Fruit fly (Drosophila melanogaster) whole organism, embryonic: Measurements from ENCODE around the gene Duba.

Source experiments
- BEAF-32 ChIP-seq: fragments of 200-800 bp; sonication (Bioruptor generic); optimal IDR thresholded peaks from 3 replicates; lab custom pipeline; 2017; ENCODE audit warnings: missing biosample characterization, missing genetic modification characterization, mild to moderate bottlenecking, moderate library complexity, missing genetic modification reagents
- Bgb ChIP-seq: fragments of 200-800 bp; sonication (Bioruptor generic); IDR thresholded peaks from 2 replicates; pipeline ENCODE4 v1.3.6; 2022; ENCODE audit warnings: missing biosample characterization, missing genetic modification characterization; ENCODE audit not compliant: partially characterized antibody
- CG10959 ChIP-seq: fragments of 200-800 bp; sonication (Bioruptor generic); IDR thresholded peaks from 2 replicates; pipeline ENCODE4 v1.3.6; 2022; ENCODE audit warnings: missing biosample characterization, missing genetic modification characterization
- CG12236 ChIP-seq: fragments of 200-800 bp; sonication (Bioruptor generic); optimal IDR thresholded peaks from 2 replicates; lab custom pipeline; 2016; ENCODE audit warnings: missing biosample characterization, missing genetic modification characterization
- CG13424 ChIP-seq: fragments of 200-800 bp; sonication (Bioruptor generic); optimal IDR thresholded peaks from 2 replicates; lab custom pipeline; 2019; ENCODE audit warnings: missing biosample characterization, mild to moderate bottlenecking, missing genetic modification characterization, moderate library complexity
- CG16779 ChIP-seq: fragments of 200-800 bp; sonication (Bioruptor generic); IDR thresholded peaks from 2 replicates; pipeline ENCODE4 v1.3.6; 2022; ENCODE audit warnings: missing biosample characterization, missing genetic modification characterization
- CG16813 ChIP-seq: fragments of 200-800 bp; sonication (Bioruptor generic); IDR thresholded peaks from 3 replicates; pipeline ENCODE4 v1.3.6; 2022; ENCODE audit warnings: missing biosample characterization, missing genetic modification characterization; ENCODE audit not compliant: partially characterized antibody
- CG16815 ChIP-seq: fragments of 200-800 bp; sonication (Bioruptor generic); optimal IDR thresholded peaks from 3 replicates; lab custom pipeline; 2017; ENCODE audit warnings: missing biosample characterization, mild to moderate bottlenecking, missing genetic modification characterization
- CG18599 ChIP-seq: fragments of 200-800 bp; sonication (Bioruptor generic); optimal IDR thresholded peaks from 3 replicates; lab custom pipeline; 2017; ENCODE audit warnings: missing biosample characterization, missing genetic modification characterization, mild to moderate bottlenecking, moderate library complexity, missing genetic modification reagents
- CG2116 ChIP-seq: fragments of 200-800 bp; sonication (Bioruptor generic); optimal IDR thresholded peaks from 3 replicates; lab custom pipeline; 2018; ENCODE audit warnings: missing biosample characterization, mild to moderate bottlenecking, missing genetic modification characterization
- CG2202 ChIP-seq: fragments of 200-800 bp; sonication (Bioruptor generic); optimal IDR thresholded peaks from 2 replicates; lab custom pipeline; 2018; ENCODE audit warnings: missing biosample characterization, mild to moderate bottlenecking, missing genetic modification characterization
- CG2678 ChIP-seq: fragments of 200-800 bp; sonication (Bioruptor generic); optimal IDR thresholded peaks from 3 replicates; lab custom pipeline; 2019; ENCODE audit warnings: missing biosample characterization, mild to moderate bottlenecking, missing genetic modification characterization, moderate library complexity
- CG30020 ChIP-seq: fragments of 200-800 bp; optimal IDR thresholded peaks from 2 replicates; lab custom pipeline; 2019; ENCODE audit warnings: missing biosample characterization, mild to moderate bottlenecking, missing genetic modification characterization, moderate library complexity
- CG31441 ChIP-seq: fragments of 200-800 bp; sonication (Bioruptor generic); IDR thresholded peaks from 2 replicates; pipeline ENCODE4 v1.3.6; 2022; ENCODE audit warnings: missing biosample characterization, missing genetic modification characterization
- CG3847 ChIP-seq: fragments of 200-800 bp; sonication (Bioruptor generic); IDR thresholded peaks from 2 replicates; pipeline ENCODE4 v1.3.6; 2022; ENCODE audit warnings: missing biosample characterization, missing genetic modification characterization
- CG6272 ChIP-seq: fragments of 200-800 bp; sonication (Bioruptor generic); IDR thresholded peaks from 2 replicates; pipeline ENCODE4 v1.3.6; 2022; ENCODE audit warnings: missing biosample characterization, missing genetic modification characterization
- CG7745 ChIP-seq: fragments of 200-800 bp; sonication (Bioruptor generic); optimal IDR thresholded peaks from 2 replicates; lab custom pipeline; 2018; ENCODE audit warnings: missing biosample characterization, mild to moderate bottlenecking, missing genetic modification characterization, moderate library complexity
- CG8765 ChIP-seq: fragments of 200-800 bp; sonication (Bioruptor generic); IDR thresholded peaks from 2 replicates; pipeline ENCODE4 v1.3.6; 2022; ENCODE audit warnings: missing biosample characterization, missing genetic modification characterization
- CG9727 ChIP-seq: fragments of 200-800 bp; sonication (Bioruptor generic); optimal IDR thresholded peaks from 3 replicates; lab custom pipeline; 2017; ENCODE audit warnings: missing biosample characterization, mild to moderate bottlenecking, missing genetic modification characterization
- CG9817 ChIP-seq: fragments of 200-800 bp; sonication (Bioruptor generic); optimal IDR thresholded peaks from 2 replicates; lab custom pipeline; 2018; ENCODE audit warnings: missing biosample characterization, mild to moderate bottlenecking, missing genetic modification characterization, moderate library complexity
- Chrac-16 ChIP-seq: fragments of 200-800 bp; sonication (Bioruptor generic); optimal IDR thresholded peaks from 3 replicates; lab custom pipeline; 2016; ENCODE audit warnings: missing biosample characterization, missing genetic modification characterization
- HLH3B ChIP-seq: fragments of 200-800 bp; sonication (Bioruptor generic); IDR thresholded peaks from 2 replicates; pipeline ENCODE4 v1.3.6; 2022; ENCODE audit warnings: missing biosample characterization, missing genetic modification characterization
- HLHmδ ChIP-seq: fragments of 200-800 bp; sonication (Bioruptor generic); optimal IDR thresholded peaks from 2 replicates; lab custom pipeline; 2018; ENCODE audit warnings: missing biosample characterization, mild to moderate bottlenecking, missing genetic modification characterization, moderate library complexity
- Hand ChIP-seq: fragments of 200-800 bp; sonication (Bioruptor generic); optimal IDR thresholded peaks from 2 replicates; lab custom pipeline; 2017; ENCODE audit warnings: mild to moderate bottlenecking, missing biosample characterization, missing genetic modification reagents, missing genetic modification characterization
- Hmx ChIP-seq: fragments of 200-800 bp; sonication (Bioruptor generic); optimal IDR thresholded peaks from 2 replicates; lab custom pipeline; 2016; ENCODE audit warnings: missing biosample characterization, missing genetic modification characterization
- Hr51 ChIP-seq, 2 experiments: fragments of 200-800 bp; sonication (Bioruptor generic); optimal IDR thresholded peaks; 2 replicates in 1 of 2; 3 replicates in 1 of 2; lab custom pipeline; 2016 to 2018; ENCODE audit warnings: missing biosample characterization in 2 of 2, missing genetic modification characterization in 2 of 2, mild to moderate bottlenecking in 1 of 2, moderate library complexity in 1 of 2
- Hr78 ChIP-seq, 2 experiments: fragments of 200-800 bp in 1 of 2; fragments of >200 bp in 1 of 2; sonication (Bioruptor generic) in 1 of 2; optimal IDR thresholded peaks; 2 replicates each; lab custom pipeline; 2017 to 2019; ENCODE audit warnings: missing biosample characterization in 2 of 2, missing genetic modification characterization in 2 of 2, mild to moderate bottlenecking in 1 of 2, moderate library complexity in 1 of 2
- Ptx1 ChIP-seq: fragments of 200-800 bp; sonication (Bioruptor generic); IDR thresholded peaks from 2 replicates; pipeline ENCODE4 v1.3.6; 2022; ENCODE audit warnings: missing biosample characterization, missing genetic modification characterization
- Spps ChIP-seq: fragments of 200-800 bp; sonication (Bioruptor generic); optimal IDR thresholded peaks from 2 replicates; lab custom pipeline; 2018; ENCODE audit warnings: missing biosample characterization, mild to moderate bottlenecking, missing genetic modification characterization
- Xrp1 ChIP-seq: fragments of 200-800 bp; sonication (Bioruptor generic); IDR thresholded peaks from 2 replicates; pipeline ENCODE4 v1.3.6; 2022; ENCODE audit warnings: missing biosample characterization, missing genetic modification characterization
- abd-A ChIP-seq: fragments of 200-800 bp; sonication (Bioruptor generic); optimal IDR thresholded peaks from 3 replicates; lab custom pipeline; 2019; ENCODE audit warnings: missing biosample characterization, mild to moderate bottlenecking, missing genetic modification characterization, moderate library complexity
- aop ChIP-seq: fragments of 200-800 bp; sonication (Bioruptor generic); IDR thresholded peaks from 2 replicates; pipeline ENCODE4 v1.3.6; 2022; ENCODE audit warnings: missing biosample characterization, missing genetic modification characterization
- chinmo ChIP-seq: fragments of 200-800 bp; sonication (Bioruptor generic); IDR thresholded peaks from 4 replicates; pipeline ENCODE4 v1.3.6; 2022; ENCODE audit warnings: missing biosample characterization, missing genetic modification characterization; ENCODE audit not compliant: partially characterized antibody
- ci ChIP-seq: fragments of 200-800 bp; sonication (Bioruptor generic); IDR thresholded peaks from 3 replicates; pipeline ENCODE4 v1.3.6; 2022; ENCODE audit warnings: missing biosample characterization, missing genetic modification characterization
- da ChIP-seq: fragments of 200-800 bp; sonication (Bioruptor generic); optimal IDR thresholded peaks from 2 replicates; lab custom pipeline; 2016; ENCODE audit warnings: missing biosample characterization, missing genetic modification characterization
- fu2 ChIP-seq: fragments of 200-800 bp; sonication (Bioruptor generic); optimal IDR thresholded peaks from 2 replicates; lab custom pipeline; 2016; ENCODE audit warnings: missing biosample characterization, missing genetic modification characterization
- gem ChIP-seq: fragments of 200-800 bp; sonication (Bioruptor generic); optimal IDR thresholded peaks from 2 replicates; lab custom pipeline; 2019; ENCODE audit warnings: missing biosample characterization, mild to moderate bottlenecking, missing genetic modification characterization, moderate library complexity
- gsb ChIP-seq: fragments of 200-800 bp; sonication (Bioruptor generic); IDR thresholded peaks from 2 replicates; pipeline ENCODE4 v1.3.6; 2022; ENCODE audit warnings: missing biosample characterization, missing genetic modification characterization
- mam ChIP-seq: fragments of 200-800 bp; sonication (Bioruptor generic); optimal IDR thresholded peaks from 3 replicates; lab custom pipeline; 2016; ENCODE audit warnings: missing biosample characterization, missing genetic modification characterization
- nau ChIP-seq: fragments of 200-800 bp; sonication (Bioruptor generic); optimal IDR thresholded peaks from 3 replicates; lab custom pipeline; 2017; ENCODE audit warnings: missing biosample characterization, mild to moderate bottlenecking, missing genetic modification characterization, missing genetic modification reagents
- nerfin-1 ChIP-seq: fragments of 200-800 bp; sonication (Bioruptor generic); optimal IDR thresholded peaks from 3 replicates; lab custom pipeline; 2019; ENCODE audit warnings: missing biosample characterization, mild to moderate bottlenecking, missing genetic modification characterization, moderate library complexity
- pan ChIP-seq, 4 experiments: fragments of >200 bp in 3 of 4; fragments of 200-800 bp in 1 of 4; sonication (Bioruptor generic) in 1 of 4; optimal IDR thresholded peaks in 3 of 4; IDR thresholded peaks in 1 of 4; 2 replicates each; pipeline versions ENCODE4 v1.3.6 to Lab custom; 2017 to 2022; ENCODE audit warnings: missing biosample characterization in 2 of 4, missing genetic modification characterization in 2 of 4, mixed read lengths in 1 of 4
- pita ChIP-seq: fragments of 200-800 bp; sonication (Bioruptor generic); optimal IDR thresholded peaks from 2 replicates; lab custom pipeline; 2017; ENCODE audit warnings: missing biosample characterization, mild to moderate bottlenecking, missing genetic modification characterization
- salm ChIP-seq: fragments of 200-800 bp; sonication (Bioruptor generic); optimal IDR thresholded peaks from 2 replicates; lab custom pipeline; 2018; ENCODE audit warnings: missing biosample characterization, mild to moderate bottlenecking, missing genetic modification characterization
- sqz ChIP-seq: fragments of 200-800 bp; sonication (Bioruptor generic); optimal IDR thresholded peaks from 3 replicates; lab custom pipeline; 2018; ENCODE audit warnings: missing biosample characterization, mild to moderate bottlenecking, missing genetic modification characterization
- sr ChIP-seq: fragments of 200-800 bp; sonication (Bioruptor generic); IDR thresholded peaks from 3 replicates; pipeline ENCODE4 v1.3.6; 2022; ENCODE audit warnings: missing biosample characterization, missing genetic modification characterization
- tap ChIP-seq: fragments of 200-800 bp; optimal IDR thresholded peaks from 3 replicates; lab custom pipeline; 2019; ENCODE audit warnings: missing biosample characterization, mild to moderate bottlenecking, missing genetic modification characterization, moderate library complexity

Duba gene

dm6 chr3L:11555662-11556460 lies 53.4 kb downstream of the Duba start (continued):
- TF ChIP-seq Chrac-16 (GFP tag; lab: Kevin White, UChicago) (peak; percentile 39), CG16815 (peak; percentile 56), pan (optimal IDR thresholded peaks at IDR 0.05; lab: Kevin White, UChicago) (no peak), pan (GFP tag; optimal IDR thresholded peaks at IDR 0.05 in 1 of 2, IDR thresholded peaks at IDR 0.05 in 1 of 2) (peak in 1 of 2 experiments; percentile 58), nau (GFP tag; lab: Kevin White, UChicago) (peak; percentile 4), sr (GFP tag; lab: Robert Waterston, UW) (no peak), CG2678 (tag; lab: Kevin White, UChicago) (peak; percentile 91), Hand (peak; percentile 46), CG2116 (GFP tag; lab: Kevin White, UChicago) (peak; percentile 35), da (GFP tag; lab: Kevin White, UChicago) (peak; percentile 31), sqz (GFP tag; lab: Kevin White, UChicago) (peak; percentile 9), CG6272 (no peak), CG3847 (GFP tag; lab: Robert Waterston, UW) (peak; percentile 59; the same call in 1 of the 2 replicates), gsb (GFP tag; lab: Robert Waterston, UW) (0 out of 2 replicates have a peak, but pooled peaks have one; percentile 9), tap (tag; lab: Kevin White, UChicago) (peak; percentile 60), Bgb (GFP tag; lab: Robert Waterston, UW) (peak; percentile 51; the same call in 1 of the 2 replicates), CG10959 (GFP tag; lab: Robert Waterston, UW) (no peak), abd-A (peak; percentile 91), CG16779 (GFP tag; lab: Robert Waterston, UW) (no peak), chinmo (peak; percentile 96), CG30020 (peak; percentile 35), Ptx1 (GFP tag; lab: Robert Waterston, UW) (peak; percentile 83), mam (GFP tag; lab: Kevin White, UChicago) (peak; percentile 44), CG8765 (no peak), BEAF-32 (GFP tag; lab: Kevin White, UChicago) (no peak), Hr51 (GFP tag; optimal IDR thresholded peaks at IDR 0.05; lab: Kevin White, UChicago) (peak in 1 of 2 experiments; percentile 87), CG16813 (GFP tag; lab: Robert Waterston, UW) (no peak), Spps (tag; lab: Kevin White, UChicago) (peak; percentile 46), pita (GFP tag; lab: Kevin White, UChicago) (no peak), CG12236 (GFP tag; lab: Kevin White, UChicago) (peak; percentile 26), CG2202 (tag; lab: Kevin White, UChicago) (peak; percentile 63), gem (tag; lab: Kevin White, UChicago) (peak; percentile 91), Xrp1 (GFP tag; lab: Robert Waterston, UW) (peak; percentile 76; the same call in 1 of the 2 replicates), Hmx (GFP tag; lab: Kevin White, UChicago) (no peak), CG9727 (GFP tag; lab: Kevin White, UChicago) (peak; percentile 84), CG9817 (tag; lab: Kevin White, UChicago) (peak; percentile 54), CG7745 (tag; lab: Kevin White, UChicago) (no peak), Hr78 (GFP tag; optimal IDR thresholded peaks at IDR 0.05; lab: Kevin White, UChicago) (peak in 1 of 2 experiments; percentile 34), HLH3B (GFP tag; lab: Robert Waterston, UW) (peak; percentile 38; the same call in 1 of the 2 replicates), HLHmδ (GFP tag; lab: Kevin White, UChicago) (peak; percentile 44), nerfin-1 (tag; lab: Kevin White, UChicago) (peak; percentile 77), aop (GFP tag; lab: Robert Waterston, UW) (0 out of 2 replicates have a peak, but pooled peaks have one; percentile 42), CG13424 (tag; lab: Kevin White, UChicago) (peak; percentile 84), ci (GFP tag; lab: Robert Waterston, UW) (peak; percentile 29; the same call in 2 of the 3 replicates), CG18599 (GFP tag; lab: Kevin White, UChicago) (peak; percentile 76), CG31441 (GFP tag; lab: Robert Waterston, UW) (peak; percentile 90), salm (tag; lab: Kevin White, UChicago) (peak; percentile 44), fu2 (GFP tag; lab: Kevin White, UChicago) (peak; percentile 5)
